Fruit fly (Drosophila melanogaster) whole organism, prepupa: Measurements from ENCODE around the gene AstCC.

ENCODE experiments used
- CG11294 ChIP-seq: fragments of 200-800 bp; sonication (Bioruptor generic); IDR thresholded peaks from 2 replicates; pipeline ENCODE4 v1.3.6; 2022; ENCODE audit warnings: missing biosample characterization, missing genetic modification characterization
- CG31627 ChIP-seq: fragments of 200-800 bp; sonication (Bioruptor generic); optimal IDR thresholded peaks from 3 replicates; lab custom pipeline; 2016; ENCODE audit warnings: missing biosample characterization, missing genetic modification characterization
- CG32006 ChIP-seq: fragments of 200-800 bp; sonication (Bioruptor generic); optimal IDR thresholded peaks from 3 replicates; lab custom pipeline; 2017; ENCODE audit warnings: missing biosample characterization, mild to moderate bottlenecking, missing genetic modification characterization
- CG34406 ChIP-seq: fragments of 200-800 bp; sonication (Bioruptor generic); optimal IDR thresholded peaks from 3 replicates; lab custom pipeline; 2016; ENCODE audit warnings: missing biosample characterization, missing genetic modification characterization
- CG6792 ChIP-seq: fragments of 200-800 bp; sonication (Bioruptor generic); optimal IDR thresholded peaks from 3 replicates; lab custom pipeline; 2016; ENCODE audit warnings: missing biosample characterization, missing genetic modification characterization
- CG6808 ChIP-seq: fragments of 200-800 bp; sonication (Bioruptor generic); optimal IDR thresholded peaks from 3 replicates; lab custom pipeline; 2017; ENCODE audit warnings: missing biosample characterization, missing genetic modification characterization, mild to moderate bottlenecking, moderate library complexity, missing genetic modification reagents
- CG9139 ChIP-seq: fragments of 200-800 bp; sonication (Bioruptor generic); optimal IDR thresholded peaks from 3 replicates; lab custom pipeline; 2017; ENCODE audit warnings: missing biosample characterization, mild to moderate bottlenecking, missing genetic modification characterization
- Ets21C ChIP-seq: fragments of 200-800 bp; sonication (Bioruptor generic); optimal IDR thresholded peaks from 3 replicates; lab custom pipeline; 2016; ENCODE audit warnings: missing biosample characterization, missing genetic modification characterization
- Ets96B ChIP-seq: fragments of 200-800 bp; optimal IDR thresholded peaks from 2 replicates; lab custom pipeline; 2019; ENCODE audit warnings: missing biosample characterization, mild to moderate bottlenecking, missing genetic modification characterization, moderate library complexity
- Lpt ChIP-seq: fragments of 200-800 bp; sonication (Bioruptor generic); optimal IDR thresholded peaks from 3 replicates; lab custom pipeline; 2016; ENCODE audit warnings: missing biosample characterization, missing genetic modification characterization
- OdsH ChIP-seq: fragments of 200-800 bp; sonication (Bioruptor generic); optimal IDR thresholded peaks from 3 replicates; lab custom pipeline; 2016; ENCODE audit warnings: missing biosample characterization, missing genetic modification characterization
- eg ChIP-seq: fragments of 200-800 bp; sonication (Bioruptor generic); IDR thresholded peaks from 3 replicates; pipeline ENCODE4 v1.3.6; 2022; ENCODE audit warnings: missing biosample characterization, missing genetic modification characterization

- TF ChIP-seq Ets21C (GFP tag; lab: Kevin White, UChicago) = no peak
- no peak for TF ChIP-seq CG11294 (GFP tag; lab: Robert Waterston, UW)
- no peak for TF ChIP-seq OdsH (GFP tag; lab: Kevin White, UChicago)
- no peak for TF ChIP-seq CG6808
- TF ChIP-seq CG6792 (GFP tag; lab: Kevin White, UChicago) = no peak
- no peak for TF ChIP-seq CG34406 (GFP tag; lab: Kevin White, UChicago)
- peak; percentile 3 for TF ChIP-seq CG31627
- no peak for TF ChIP-seq Lpt
- TF ChIP-seq CG9139 (GFP tag; lab: Kevin White, UChicago) = no peak
- no peak for TF ChIP-seq CG32006 (GFP tag; lab: Kevin White, UChicago)
- no peak for TF ChIP-seq Ets96B (tag; lab: Kevin White, UChicago)
- 0 out of 3 replicates have a peak, but pooled peaks have one; percentile 43 for TF ChIP-seq eg
Measured at dm6 chr2L:11130151-11131008, 45.4 kb upstream of the AstCC start, which contains the start of the genes RfC38 and CG4751.
